Worm (Caenorhabditis elegans) whole organism, L3 larva: ENCODE measurements around the gene col-125.
"Not testable (repeated sequence)": the region's sequence is repeated elsewhere in the genome, so short reads cannot be mapped to it uniquely, and the experiment has no call there.

Experiments used
- jun-1 ChIP-seq: fragments of 150-350 bp; optimal IDR thresholded peaks from 2 replicates; lab custom pipeline; 2014; ENCODE audit warnings: missing biosample characterization, missing genetic modification reagents, missing genetic modification characterization
- nhr-43 ChIP-seq: sonication (generic microtip); optimal IDR thresholded peaks from 2 replicates; lab custom pipeline; 2016; ENCODE audit warnings: mild to moderate bottlenecking, missing genetic modification characterization, missing compliant biosample characterization; ENCODE audit not compliant: poor library complexity, severe bottlenecking
- sea-2 ChIP-seq: fragments of 150-350 bp; sonication (generic microtip); optimal IDR thresholded peaks from 4 replicates; lab custom pipeline; 2014; ENCODE audit warnings: missing biosample characterization, missing genetic modification reagents, missing genetic modification characterization
- ztf-11 ChIP-seq: fragments of 150-350 bp; optimal IDR thresholded peaks from 2 replicates; lab custom pipeline; 2014; ENCODE audit warnings: missing biosample characterization, missing genetic modification characterization
- ztf-4 ChIP-seq: fragments of 150-350 bp; optimal IDR thresholded peaks from 2 replicates; lab custom pipeline; 2014; ENCODE audit warnings: missing biosample characterization, missing genetic modification characterization

- not testable (repeated sequence) for TF ChIP-seq sea-2 (GFP tag; lab: Kevin White, UChicago); ztf-11; ztf-4 (tag; lab: Kevin White, UChicago)
- TF ChIP-seq jun-1 (tag; lab: Kevin White, UChicago), result peak; percentile 82
- peak; percentile 87 for TF ChIP-seq nhr-43 (tag; lab: Kevin White, UChicago)
Measured at ce11 chrIV:11179123-11179740, 46.1 kb upstream of the col-125 start, which contains the start of gene cpt-2.
